Fruit fly (Drosophila melanogaster): ENCODE data around the gene CG13921.

DNA sequence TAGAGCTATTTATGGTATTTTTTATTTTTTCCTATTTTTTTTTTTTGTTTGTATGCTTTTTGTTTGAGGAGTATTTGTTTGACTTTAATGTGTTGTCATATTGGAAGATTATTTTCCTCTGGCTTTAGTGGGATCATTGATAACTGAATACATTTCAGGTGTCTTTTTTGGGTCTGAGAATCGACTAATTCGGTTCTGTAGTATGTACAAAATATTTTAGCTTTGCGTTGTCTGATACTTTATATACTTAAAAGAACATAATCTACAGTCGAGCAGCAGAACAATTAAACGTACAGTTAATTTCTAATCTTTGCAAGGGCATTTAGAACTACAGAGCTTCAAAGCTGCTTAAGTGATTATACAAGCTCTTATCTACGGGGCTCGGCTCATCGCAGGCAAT is 23.7 kb upstream of the CG13921 start, which contains the start of gene CG18171:
- TF ChIP-seq CG8478 (optimal IDR thresholded peaks at IDR 0.05) (no peak), psq (optimal IDR thresholded peaks at IDR 0.05) (no peak), EcR (GFP tag; optimal IDR thresholded peaks at IDR 0.05) (no peak), usp (GFP tag; optimal IDR thresholded peaks at IDR 0.05) (no peak)

Measured in whole organism.